Fruit fly (Drosophila melanogaster) whole organism, prepupa: ENCODE measurements around the gene axo.

Experiments
- CG10669 ChIP-seq: fragments of 200-800 bp; sonication (Bioruptor generic); optimal IDR thresholded peaks from 3 replicates; lab custom pipeline; 2018; ENCODE audit warnings: missing biosample characterization, mild to moderate bottlenecking, missing genetic modification characterization, moderate library complexity
- CG11902 ChIP-seq: fragments of 200-800 bp; sonication (Bioruptor generic); optimal IDR thresholded peaks from 3 replicates; lab custom pipeline; 2016; ENCODE audit warnings: missing biosample characterization, missing genetic modification characterization
- CG16779 ChIP-seq: fragments of 200-800 bp; sonication (Bioruptor generic); optimal IDR thresholded peaks from 3 replicates; lab custom pipeline; 2017; ENCODE audit warnings: missing biosample characterization, mild to moderate bottlenecking, missing genetic modification characterization
- CG3032 ChIP-seq: fragments of 200-800 bp; optimal IDR thresholded peaks from 2 replicates; lab custom pipeline; 2019; ENCODE audit warnings: missing biosample characterization, mild to moderate bottlenecking, missing genetic modification characterization, moderate library complexity
- CG31627 ChIP-seq: fragments of 200-800 bp; sonication (Bioruptor generic); optimal IDR thresholded peaks from 3 replicates; lab custom pipeline; 2016; ENCODE audit warnings: missing biosample characterization, missing genetic modification characterization
- CG32006 ChIP-seq: fragments of 200-800 bp; sonication (Bioruptor generic); optimal IDR thresholded peaks from 3 replicates; lab custom pipeline; 2017; ENCODE audit warnings: missing biosample characterization, mild to moderate bottlenecking, missing genetic modification characterization
- CG34406 ChIP-seq: fragments of 200-800 bp; sonication (Bioruptor generic); optimal IDR thresholded peaks from 3 replicates; lab custom pipeline; 2016; ENCODE audit warnings: missing biosample characterization, missing genetic modification characterization
- CG3919 ChIP-seq: fragments of 200-800 bp; sonication (Bioruptor generic); optimal IDR thresholded peaks from 3 replicates; lab custom pipeline; 2016; ENCODE audit warnings: missing biosample characterization, missing genetic modification characterization
- CG4318 ChIP-seq: fragments of 200-800 bp; sonication (Bioruptor generic); optimal IDR thresholded peaks from 3 replicates; lab custom pipeline; 2017; ENCODE audit warnings: missing biosample characterization, mild to moderate bottlenecking, missing genetic modification characterization
- CG6163 ChIP-seq: fragments of 200-800 bp; sonication (Bioruptor generic); IDR thresholded peaks from 3 replicates; pipeline ENCODE4 v1.3.6; 2022; ENCODE audit warnings: missing biosample characterization, missing genetic modification characterization
- CG6276 ChIP-seq: fragments of 200-800 bp; sonication (Bioruptor generic); optimal IDR thresholded peaks from 2 replicates; lab custom pipeline; 2017; ENCODE audit warnings: missing biosample characterization, mild to moderate bottlenecking, missing genetic modification characterization
- CG6792 ChIP-seq: fragments of 200-800 bp; sonication (Bioruptor generic); optimal IDR thresholded peaks from 3 replicates; lab custom pipeline; 2016; ENCODE audit warnings: missing biosample characterization, missing genetic modification characterization
- CG6808 ChIP-seq: fragments of 200-800 bp; sonication (Bioruptor generic); optimal IDR thresholded peaks from 3 replicates; lab custom pipeline; 2017; ENCODE audit warnings: missing biosample characterization, missing genetic modification characterization, mild to moderate bottlenecking, moderate library complexity, missing genetic modification reagents
- CG6854 ChIP-seq: fragments of 200-800 bp; sonication (Bioruptor generic); optimal IDR thresholded peaks from 2 replicates; lab custom pipeline; 2017; ENCODE audit warnings: missing biosample characterization, mild to moderate bottlenecking, missing genetic modification characterization
- CG8119 ChIP-seq: fragments of 200-800 bp; sonication (Bioruptor generic); IDR thresholded peaks from 3 replicates; pipeline ENCODE4 v1.3.6; 2022; ENCODE audit warnings: missing biosample characterization, missing genetic modification characterization
- CG8319 ChIP-seq: fragments of 200-800 bp; sonication (Bioruptor generic); optimal IDR thresholded peaks from 3 replicates; lab custom pipeline; 2016; ENCODE audit warnings: missing biosample characterization, missing genetic modification characterization
- CG8632 ChIP-seq: fragments of 200-800 bp; sonication (Bioruptor generic); optimal IDR thresholded peaks from 3 replicates; lab custom pipeline; 2016; ENCODE audit warnings: missing biosample characterization, missing genetic modification characterization
- CG9139 ChIP-seq: fragments of 200-800 bp; sonication (Bioruptor generic); optimal IDR thresholded peaks from 3 replicates; lab custom pipeline; 2017; ENCODE audit warnings: missing biosample characterization, mild to moderate bottlenecking, missing genetic modification characterization
- Eip75B ChIP-seq: fragments of 200-800 bp; sonication (Bioruptor generic); optimal IDR thresholded peaks from 3 replicates; lab custom pipeline; 2016; ENCODE audit warnings: missing biosample characterization, missing genetic modification characterization
- Eip78C ChIP-seq: fragments of 200-800 bp; sonication (Bioruptor generic); peaks from one replicate; lab custom pipeline; 2016; ENCODE audit warnings: missing biosample characterization, missing genetic modification characterization
- Ets21C ChIP-seq: fragments of 200-800 bp; sonication (Bioruptor generic); optimal IDR thresholded peaks from 3 replicates; lab custom pipeline; 2016; ENCODE audit warnings: missing biosample characterization, missing genetic modification characterization
- Ets96B ChIP-seq: fragments of 200-800 bp; optimal IDR thresholded peaks from 2 replicates; lab custom pipeline; 2019; ENCODE audit warnings: missing biosample characterization, mild to moderate bottlenecking, missing genetic modification characterization, moderate library complexity
- Gug ChIP-seq: fragments of 200-800 bp; sonication (Bioruptor generic); IDR thresholded peaks from 2 replicates; pipeline ENCODE4 v1.3.6; 2022; ENCODE audit warnings: missing biosample characterization, missing genetic modification characterization
- Hr38 ChIP-seq: sonication (Bioruptor generic); optimal IDR thresholded peaks from 2 replicates; lab custom pipeline; 2016; ENCODE audit warnings: missing biosample characterization, missing genetic modification characterization
- Hr39 ChIP-seq: fragments of 200-800 bp; sonication (Bioruptor generic); optimal IDR thresholded peaks from 2 replicates; lab custom pipeline; 2016; ENCODE audit warnings: missing biosample characterization, missing genetic modification characterization
- Hr4 ChIP-seq: fragments of 200-800 bp; sonication (Bioruptor generic); optimal IDR thresholded peaks from 3 replicates; lab custom pipeline; 2016; ENCODE audit warnings: missing biosample characterization, missing genetic modification characterization
- Lpt ChIP-seq: fragments of 200-800 bp; sonication (Bioruptor generic); optimal IDR thresholded peaks from 3 replicates; lab custom pipeline; 2016; ENCODE audit warnings: missing biosample characterization, missing genetic modification characterization
- Met ChIP-seq: fragments of 200-800 bp; sonication (Bioruptor generic); optimal IDR thresholded peaks from 3 replicates; lab custom pipeline; 2016; ENCODE audit warnings: missing biosample characterization, missing genetic modification characterization
- OdsH ChIP-seq: fragments of 200-800 bp; sonication (Bioruptor generic); optimal IDR thresholded peaks from 3 replicates; lab custom pipeline; 2016; ENCODE audit warnings: missing biosample characterization, missing genetic modification characterization
- Smox ChIP-seq: fragments of 200-800 bp; sonication (Bioruptor generic); optimal IDR thresholded peaks from 3 replicates; lab custom pipeline; 2016; ENCODE audit warnings: missing biosample characterization, missing genetic modification characterization
- Sox102F ChIP-seq: fragments of 200-800 bp; sonication (Bioruptor generic); optimal IDR thresholded peaks from 2 replicates; lab custom pipeline; 2016; ENCODE audit warnings: missing biosample characterization, mild to moderate bottlenecking, missing genetic modification characterization
- Sox14 ChIP-seq: fragments of 200-800 bp; sonication (Bioruptor generic); optimal IDR thresholded peaks from 3 replicates; lab custom pipeline; 2016; ENCODE audit warnings: missing biosample characterization, missing genetic modification characterization
- Sox15 ChIP-seq: fragments of 200-800 bp; sonication (Bioruptor generic); optimal IDR thresholded peaks from 3 replicates; lab custom pipeline; 2016; ENCODE audit warnings: missing biosample characterization, missing genetic modification characterization
- dsx ChIP-seq: fragments of 200-800 bp; optimal IDR thresholded peaks from 3 replicates; lab custom pipeline; 2019; ENCODE audit warnings: missing biosample characterization, mild to moderate bottlenecking, missing genetic modification characterization, moderate library complexity; ENCODE audit not compliant: poor library complexity, severe bottlenecking
- eg ChIP-seq: fragments of 200-800 bp; sonication (Bioruptor generic); IDR thresholded peaks from 3 replicates; pipeline ENCODE4 v1.3.6; 2022; ENCODE audit warnings: missing biosample characterization, missing genetic modification characterization
- esn ChIP-seq: fragments of 200-800 bp; sonication (Bioruptor generic); optimal IDR thresholded peaks from 2 replicates; lab custom pipeline; 2016; ENCODE audit warnings: missing biosample characterization, mild to moderate bottlenecking, missing genetic modification characterization, moderate library complexity
- fd59A ChIP-seq: fragments of 200-800 bp; sonication (Bioruptor generic); optimal IDR thresholded peaks from 2 replicates; lab custom pipeline; 2017; ENCODE audit warnings: missing biosample characterization, mild to moderate bottlenecking, missing genetic modification characterization, missing genetic modification reagents
- fd85E ChIP-seq: fragments of 200-800 bp; sonication (Bioruptor generic); optimal IDR thresholded peaks from 3 replicates; lab custom pipeline; 2016; ENCODE audit warnings: missing biosample characterization, missing genetic modification characterization
- fkh ChIP-seq: fragments of 200-800 bp; sonication (Bioruptor generic); optimal IDR thresholded peaks from 3 replicates; lab custom pipeline; 2017; ENCODE audit warnings: missing biosample characterization, mild to moderate bottlenecking, missing genetic modification characterization, moderate library complexity
- lz ChIP-seq: fragments of 200-800 bp; sonication (Bioruptor generic); optimal IDR thresholded peaks from 3 replicates; lab custom pipeline; 2016; ENCODE audit warnings: missing biosample characterization, missing genetic modification characterization
- net ChIP-seq: fragments of 200-800 bp; sonication (Bioruptor generic); optimal IDR thresholded peaks from 3 replicates; lab custom pipeline; 2016; ENCODE audit warnings: missing biosample characterization, missing genetic modification characterization
- pdm3 ChIP-seq: fragments of 200-800 bp; sonication (Bioruptor generic); optimal IDR thresholded peaks from 3 replicates; lab custom pipeline; 2016; ENCODE audit warnings: missing biosample characterization, missing genetic modification characterization
- spab ChIP-seq: fragments of 200-800 bp; sonication (Bioruptor generic); optimal IDR thresholded peaks from 2 replicates; lab custom pipeline; 2017; ENCODE audit warnings: missing biosample characterization, mild to moderate bottlenecking, missing genetic modification characterization, missing genetic modification reagents
- ss ChIP-seq, 2 experiments: fragments of 200-800 bp; sonication (Bioruptor generic); optimal IDR thresholded peaks; 2 replicates in 1 of 2; 3 replicates in 1 of 2; lab custom pipeline; 2017 to 2018; ENCODE audit warnings: mild to moderate bottlenecking in 2 of 2, missing biosample characterization in 2 of 2, missing genetic modification characterization in 2 of 2, moderate library complexity in 1 of 2
- svp ChIP-seq: fragments of 200-800 bp; sonication (Bioruptor generic); peaks from one replicate; lab custom pipeline; 2016; ENCODE audit warnings: missing biosample characterization, missing genetic modification characterization
- topi ChIP-seq: fragments of 200-800 bp; sonication (Bioruptor generic); optimal IDR thresholded peaks from 3 replicates; lab custom pipeline; 2016; ENCODE audit warnings: missing biosample characterization, missing genetic modification characterization
- vri ChIP-seq: fragments of 200-800 bp; sonication (Bioruptor generic); optimal IDR thresholded peaks from 3 replicates; lab custom pipeline; 2016; ENCODE audit warnings: missing biosample characterization, mild to moderate bottlenecking, missing genetic modification characterization

The axo gene

DNA sequence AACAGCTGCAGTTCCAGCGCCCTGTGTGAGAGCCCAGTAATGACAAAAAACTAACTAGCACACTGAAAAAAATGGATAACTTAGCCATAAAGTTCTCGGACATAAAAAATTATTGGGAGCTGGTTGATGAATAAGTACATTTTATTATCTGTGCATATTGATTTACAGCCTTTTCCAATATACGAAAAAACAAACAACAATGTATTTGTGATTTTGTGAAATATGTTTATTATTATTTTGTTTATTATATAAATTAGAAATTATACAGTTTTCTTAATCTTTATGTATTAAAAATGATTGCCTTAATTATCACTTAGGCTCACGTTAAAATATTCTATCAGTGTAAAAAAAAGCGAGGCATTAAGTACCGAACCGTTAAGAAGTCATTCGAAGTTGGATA is 4.7 kb upstream of the axo start (continued):
- TF ChIP-seq fd59A (GFP tag; lab: Kevin White, UChicago) = peak; percentile 36
- no peak for TF ChIP-seq CG11902 (GFP tag; lab: Kevin White, UChicago)
- TF ChIP-seq lz = no peak
- TF ChIP-seq CG34406 (GFP tag; lab: Kevin White, UChicago) = peak; percentile 28
- TF ChIP-seq CG4318 (GFP tag; lab: Kevin White, UChicago) = peak; percentile 51
- TF ChIP-seq topi (GFP tag; lab: Kevin White, UChicago) = no peak
- TF ChIP-seq CG3919 (GFP tag; lab: Kevin White, UChicago) = peak; percentile 40
- TF ChIP-seq CG6792 (GFP tag; lab: Kevin White, UChicago) = peak; percentile 15
- TF ChIP-seq CG6163 (GFP tag; lab: Robert Waterston, UW) = peak; percentile 55; the same call in 2 of the 3 replicates
- peak; percentile 38 for TF ChIP-seq dsx
- no peak for TF ChIP-seq Hr38 (GFP tag; lab: Kevin White, UChicago)
- no peak for TF ChIP-seq Met
- TF ChIP-seq Gug (GFP tag; lab: Robert Waterston, UW) = no peak
- TF ChIP-seq Hr39 (GFP tag; lab: Kevin White, UChicago) = no peak
- TF ChIP-seq Sox15 (GFP tag; lab: Kevin White, UChicago) = no peak
- no peak for TF ChIP-seq Eip75B (GFP tag; lab: Kevin White, UChicago)
- TF ChIP-seq CG6854 (GFP tag; lab: Kevin White, UChicago) = no peak
- TF ChIP-seq CG16779 (tag; lab: Kevin White, UChicago) = no peak
- peak; percentile 80 for TF ChIP-seq Eip78C
- TF ChIP-seq ss (GFP tag; optimal IDR thresholded peaks at IDR 0.05; lab: Kevin White, UChicago) = peak in 1 of 2 experiments; percentile 9
- TF ChIP-seq Ets21C = no peak
- no peak for TF ChIP-seq Sox102F
- TF ChIP-seq net (GFP tag; lab: Kevin White, UChicago) = peak; percentile 51
- TF ChIP-seq OdsH = peak; percentile 57
- TF ChIP-seq CG8319 (GFP tag; lab: Kevin White, UChicago) = no peak
- no peak for TF ChIP-seq fkh
- peak; percentile 79 for TF ChIP-seq CG32006 (GFP tag; lab: Kevin White, UChicago)
- peak; percentile 10 for TF ChIP-seq pdm3 (GFP tag; lab: Kevin White, UChicago)

DNA sequence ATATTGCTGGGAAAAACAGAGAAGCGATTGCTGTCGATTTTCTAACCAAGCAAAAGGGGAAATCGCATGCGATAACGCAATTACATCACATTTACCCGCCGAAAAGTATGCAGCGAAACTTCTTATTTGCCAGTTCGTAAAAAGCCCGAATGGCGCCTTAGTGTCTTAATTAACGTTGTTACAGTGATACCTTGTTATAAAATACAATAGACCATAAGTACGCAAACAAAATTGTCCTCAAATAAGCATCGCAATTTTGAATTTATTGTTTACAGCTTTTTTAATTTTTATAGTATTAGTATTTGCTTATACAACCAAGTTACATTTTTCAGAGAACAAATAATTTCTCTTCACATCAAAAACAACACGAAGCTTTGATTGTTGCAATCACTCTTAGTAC is 3.6 kb upstream of the axo start:
- peak; percentile 21 for TF ChIP-seq CG4318 (GFP tag; lab: Kevin White, UChicago)
- TF ChIP-seq vri = peak; percentile 7
- TF ChIP-seq CG11902 (GFP tag; lab: Kevin White, UChicago) = no peak
- TF ChIP-seq CG6808 = no peak
- peak; percentile 17 for TF ChIP-seq dsx
- TF ChIP-seq fd85E (GFP tag; lab: Kevin White, UChicago) = no peak
- peak; percentile 43 for TF ChIP-seq CG8632 (GFP tag; lab: Kevin White, UChicago)
- TF ChIP-seq CG10669 (GFP tag; lab: Kevin White, UChicago) = peak; percentile 30
- TF ChIP-seq CG3032 = peak; percentile 35
- peak; percentile 58 for TF ChIP-seq Sox14 (GFP tag; lab: Kevin White, UChicago)
- TF ChIP-seq Ets96B = peak; percentile 27
- peak; percentile 58 for TF ChIP-seq OdsH
- peak; percentile 22 for TF ChIP-seq Lpt (GFP tag; lab: Kevin White, UChicago)
- no peak for TF ChIP-seq topi (GFP tag; lab: Kevin White, UChicago)
- TF ChIP-seq CG9139 (GFP tag; lab: Kevin White, UChicago) = no peak
- TF ChIP-seq CG6276 = peak; percentile 52
- peak; percentile 49 for TF ChIP-seq Met
- peak; percentile 65 for TF ChIP-seq CG31627 (GFP tag; lab: Kevin White, UChicago)
- TF ChIP-seq svp (GFP tag; lab: Kevin White, UChicago) = peak; percentile 72
- TF ChIP-seq Sox102F = peak; percentile 18
- TF ChIP-seq ss (GFP tag; optimal IDR thresholded peaks at IDR 0.05; lab: Kevin White, UChicago) = no peak
- TF ChIP-seq Hr39 (GFP tag; lab: Kevin White, UChicago) = peak; percentile 53
- peak; percentile 63 for TF ChIP-seq CG32006 (GFP tag; lab: Kevin White, UChicago)
- TF ChIP-seq net (GFP tag; lab: Kevin White, UChicago) = peak; percentile 34
- TF ChIP-seq esn (GFP tag; lab: Kevin White, UChicago) = peak; percentile 51
- peak; percentile 41 for TF ChIP-seq lz
- no peak for TF ChIP-seq Hr38 (GFP tag; lab: Kevin White, UChicago)
- TF ChIP-seq CG16779 (tag; lab: Kevin White, UChicago) = no peak
- no peak for TF ChIP-seq CG8319 (GFP tag; lab: Kevin White, UChicago)
- TF ChIP-seq fkh = no peak
- TF ChIP-seq spab (GFP tag; lab: Kevin White, UChicago) = no peak
- peak; percentile 72 for TF ChIP-seq eg (GFP tag; lab: Robert Waterston, UW)
- TF ChIP-seq Hr4 (GFP tag; lab: Kevin White, UChicago) = peak; percentile 67
- peak; percentile 67; the same call in 2 of the 3 replicates for TF ChIP-seq CG8119 (GFP tag; lab: Robert Waterston, UW)
- peak; percentile 13 for TF ChIP-seq CG34406 (GFP tag; lab: Kevin White, UChicago)
- no peak for TF ChIP-seq Sox15 (GFP tag; lab: Kevin White, UChicago)
- peak; percentile 41 for TF ChIP-seq Smox (GFP tag; lab: Kevin White, UChicago)
- TF ChIP-seq Eip78C = peak; percentile 86
- no peak for TF ChIP-seq fd59A (GFP tag; lab: Kevin White, UChicago)
